Worm (Caenorhabditis elegans) whole organism, L1 larva: ENCODE measurements around the gene Y43F8B.29.

Experiments used
- C16A3.4 ChIP-seq: fragments of 150-350 bp; optimal IDR thresholded peaks from 2 replicates; lab custom pipeline; 2014; ENCODE audit warnings: missing biosample characterization, missing genetic modification characterization
- F16B12.6 ChIP-seq: fragments of 150-350 bp; optimal IDR thresholded peaks from 2 replicates; lab custom pipeline; 2014; ENCODE audit warnings: missing biosample characterization, missing genetic modification characterization
- Y116A8C.19 ChIP-seq: sonication (generic microtip); optimal IDR thresholded peaks from 2 replicates; lab custom pipeline; 2016; ENCODE audit warnings: missing compliant biosample characterization, missing genetic modification characterization, borderline replicate concordance
- aha-1 ChIP-seq: fragments of 150-350 bp; optimal IDR thresholded peaks from 2 replicates; lab custom pipeline; 2014; ENCODE audit warnings: missing biosample characterization, missing genetic modification characterization
- aly-2 ChIP-seq: fragments of 150-350 bp; optimal IDR thresholded peaks from 2 replicates; lab custom pipeline; 2014; ENCODE audit warnings: missing biosample characterization, missing genetic modification characterization
- ama-1 ChIP-seq: fragments of 150-350 bp; optimal IDR thresholded peaks from 2 replicates; lab custom pipeline; 2014
- ceh-63 ChIP-seq: fragments of 200-800 bp; sonication (Bioruptor generic); optimal IDR thresholded peaks from 2 replicates; lab custom pipeline; 2018; ENCODE audit warnings: mild to moderate bottlenecking, missing genetic modification characterization, missing compliant biosample characterization
- ceh-8 ChIP-seq: fragments of 200-800 bp; sonication (Bioruptor generic); optimal IDR thresholded peaks from 2 replicates; lab custom pipeline; 2018; ENCODE audit warnings: mild to moderate bottlenecking, missing genetic modification characterization, moderate library complexity, missing compliant biosample characterization
- ceh-88 ChIP-seq: fragments of 200-800 bp; sonication (Bioruptor generic); IDR thresholded peaks from 2 replicates; pipeline ENCODE4 v1.3.6; 2022; ENCODE audit warnings: missing genetic modification characterization, missing compliant biosample characterization
- ces-1 ChIP-seq: fragments of 150-350 bp; optimal IDR thresholded peaks from 2 replicates; lab custom pipeline; 2014; ENCODE audit warnings: missing biosample characterization, missing genetic modification reagents, missing genetic modification characterization
- dsc-1 ChIP-seq: sonication (generic microtip); optimal IDR thresholded peaks from 2 replicates; lab custom pipeline; 2016; ENCODE audit warnings: mild to moderate bottlenecking, missing genetic modification characterization, missing compliant biosample characterization
- egl-13 ChIP-seq: sonication (generic microtip); optimal IDR thresholded peaks from 2 replicates; lab custom pipeline; 2016; ENCODE audit warnings: missing genotype, missing genetic modification reagents, missing genetic modification characterization, missing compliant biosample characterization
- elt-3 ChIP-seq, 6 experiments: fragments of 150-350 bp in 1 of 6; sonication (generic microtip); optimal IDR thresholded peaks; 2 replicates each; lab custom pipeline; 2017 to 2018; ENCODE audit warnings: missing biosample characterization in 6 of 6, missing genetic modification characterization in 6 of 6, inconsistent platforms in 1 of 6
- ets-5 ChIP-seq: fragments of 200-800 bp; sonication (Bioruptor generic); IDR thresholded peaks from 2 replicates; pipeline ENCODE4 v1.3.6; 2022; ENCODE audit warnings: missing genetic modification characterization, missing compliant biosample characterization
- fkh-8 ChIP-seq: sonication (generic microtip); optimal IDR thresholded peaks from 2 replicates; lab custom pipeline; 2016; ENCODE audit warnings: mild to moderate bottlenecking, missing genetic modification characterization, missing compliant biosample characterization
- fos-1 ChIP-seq: fragments of 150-350 bp; optimal IDR thresholded peaks from 2 replicates; lab custom pipeline; 2014; ENCODE audit warnings: missing biosample characterization, missing genetic modification characterization
- hlh-17 ChIP-seq: fragments of 200-800 bp; sonication (Bioruptor generic); optimal IDR thresholded peaks from 2 replicates; lab custom pipeline; 2018; ENCODE audit warnings: missing genetic modification characterization, mild to moderate bottlenecking, missing compliant biosample characterization, moderate library complexity, borderline replicate concordance
- hlh-4 ChIP-seq: sonication (generic microtip); optimal IDR thresholded peaks from 2 replicates; lab custom pipeline; 2016; ENCODE audit warnings: mild to moderate bottlenecking, missing genetic modification characterization, missing compliant biosample characterization
- isw-1 ChIP-seq: fragments of 200-800 bp; sonication (Bioruptor generic); IDR thresholded peaks from 2 replicates; pipeline ENCODE4 v1.3.6; 2022; ENCODE audit warnings: missing genetic modification characterization, missing compliant biosample characterization
- jun-1 ChIP-seq: fragments of 150-350 bp; optimal IDR thresholded peaks from 2 replicates; lab custom pipeline; 2014; ENCODE audit warnings: missing biosample characterization, missing genetic modification reagents, missing genetic modification characterization
- lin-13 ChIP-seq: fragments of 150-350 bp; optimal IDR thresholded peaks from 2 replicates; lab custom pipeline; 2014; ENCODE audit warnings: missing biosample characterization, missing genetic modification reagents, missing genetic modification characterization
- lin-14 ChIP-seq: fragments of 200-800 bp; sonication (Bioruptor generic); optimal IDR thresholded peaks from 2 replicates; lab custom pipeline; 2018; ENCODE audit warnings: mild to moderate bottlenecking, missing genetic modification characterization, moderate library complexity, missing compliant biosample characterization
- lin-39 ChIP-seq: fragments of 150-350 bp; optimal IDR thresholded peaks from 2 replicates; lab custom pipeline; 2014; ENCODE audit warnings: missing biosample characterization, missing genetic modification reagents, missing genetic modification characterization
- mab-9 ChIP-seq: fragments of 200-800 bp; sonication (Bioruptor generic); IDR thresholded peaks from 2 replicates; pipeline ENCODE4 v1.3.6; 2022; ENCODE audit warnings: missing genetic modification reagents, missing genetic modification characterization, missing compliant biosample characterization
- mdl-1 ChIP-seq, 2 experiments: fragments of 150-350 bp; optimal IDR thresholded peaks; 2 replicates each; lab custom pipeline; 2014 to 2017; ENCODE audit warnings: missing biosample characterization in 2 of 2, missing genetic modification characterization in 2 of 2, inconsistent platforms in 1 of 2
- mef-2 ChIP-seq: fragments of 150-350 bp; optimal IDR thresholded peaks from 2 replicates; lab custom pipeline; 2014; ENCODE audit warnings: missing biosample characterization, missing genetic modification characterization
- mep-1 ChIP-seq: fragments of 150-350 bp; optimal IDR thresholded peaks from 2 replicates; lab custom pipeline; 2014; ENCODE audit warnings: missing biosample characterization, missing genetic modification characterization
- nhr-12 ChIP-seq: sonication (generic microtip); optimal IDR thresholded peaks from 2 replicates; lab custom pipeline; 2017; ENCODE audit warnings: missing biosample characterization, missing genetic modification characterization
- nhr-20 ChIP-seq: sonication (generic microtip); optimal IDR thresholded peaks from 2 replicates; lab custom pipeline; 2016; ENCODE audit warnings: mild to moderate bottlenecking, missing genetic modification characterization, missing compliant biosample characterization
- nhr-237 ChIP-seq: fragments of 150-350 bp; optimal IDR thresholded peaks from 2 replicates; lab custom pipeline; 2014; ENCODE audit warnings: missing biosample characterization, missing genetic modification characterization
- nhr-28 ChIP-seq: fragments of 150-350 bp; optimal IDR thresholded peaks from 2 replicates; lab custom pipeline; 2014; ENCODE audit warnings: missing biosample characterization, missing genetic modification characterization
- nhr-47 ChIP-seq: sonication (generic microtip); optimal IDR thresholded peaks from 2 replicates; lab custom pipeline; 2016; ENCODE audit warnings: mild to moderate bottlenecking, missing genetic modification characterization, moderate library complexity, missing compliant biosample characterization
- nhr-76 ChIP-seq: sonication (generic microtip); optimal IDR thresholded peaks from 2 replicates; lab custom pipeline; 2017; ENCODE audit warnings: missing biosample characterization, missing genetic modification characterization
- nhr-85 ChIP-seq: sonication (generic microtip); peaks from one replicate; lab custom pipeline; 2016; ENCODE audit warnings: missing genetic modification characterization, inconsistent platforms, missing compliant biosample characterization
- nhr-90 ChIP-seq: sonication (generic microtip); optimal IDR thresholded peaks from 2 replicates; lab custom pipeline; 2016; ENCODE audit warnings: mild to moderate bottlenecking, missing genetic modification characterization, missing compliant biosample characterization; ENCODE audit not compliant: poor library complexity
- pag-3 ChIP-seq: sonication (generic microtip); optimal IDR thresholded peaks from 2 replicates; lab custom pipeline; 2017; ENCODE audit warnings: missing genetic modification characterization, mild to moderate bottlenecking, missing compliant biosample characterization, antibody characterized with exemption, borderline replicate concordance; ENCODE audit not compliant: insufficient read depth
- pax-3 ChIP-seq: fragments of 200-800 bp; sonication (Bioruptor generic); optimal IDR thresholded peaks from 2 replicates; lab custom pipeline; 2018; ENCODE audit warnings: mild to moderate bottlenecking, missing genetic modification characterization, moderate library complexity, missing compliant biosample characterization
- pqm-1 ChIP-seq: sonication (generic microtip); optimal IDR thresholded peaks from 3 replicates; lab custom pipeline; 2017; ENCODE audit warnings: missing biosample characterization, missing genetic modification characterization
- sox-4 ChIP-seq: sonication (generic microtip); optimal IDR thresholded peaks from 2 replicates; lab custom pipeline; 2016; ENCODE audit warnings: missing genetic modification characterization, missing compliant biosample characterization
- sup-37 ChIP-seq: fragments of 200-800 bp; sonication (Bioruptor generic); optimal IDR thresholded peaks from 2 replicates; lab custom pipeline; 2018; ENCODE audit warnings: mild to moderate bottlenecking, missing genetic modification characterization, missing compliant biosample characterization
- tbx-2 ChIP-seq: sonication (generic microtip); optimal IDR thresholded peaks from 2 replicates; lab custom pipeline; 2016; ENCODE audit warnings: missing genetic modification characterization, missing compliant biosample characterization
- tlp-1 ChIP-seq: fragments of 150-350 bp; optimal IDR thresholded peaks from 2 replicates; lab custom pipeline; 2014; ENCODE audit warnings: missing biosample characterization, missing genetic modification characterization
- unc-130 ChIP-seq: fragments of 150-350 bp; optimal IDR thresholded peaks from 2 replicates; lab custom pipeline; 2017; ENCODE audit warnings: missing biosample characterization, missing genetic modification characterization, inconsistent platforms
- unc-62 ChIP-seq: fragments of 150-350 bp; optimal IDR thresholded peaks from 2 replicates; lab custom pipeline; 2014; ENCODE audit warnings: missing biosample characterization, missing genetic modification reagents, missing genetic modification characterization
- unc-86 ChIP-seq: sonication (generic microtip); optimal IDR thresholded peaks from 2 replicates; lab custom pipeline; 2016; ENCODE audit warnings: missing genetic modification characterization, missing compliant biosample characterization
- vab-15 ChIP-seq: sonication (generic microtip); optimal IDR thresholded peaks from 2 replicates; lab custom pipeline; 2017; ENCODE audit warnings: missing genotype, mild to moderate bottlenecking, missing genetic modification characterization, missing compliant biosample characterization
- xbp-1 ChIP-seq: sonication (generic microtip); optimal IDR thresholded peaks from 2 replicates; lab custom pipeline; 2016; ENCODE audit warnings: missing genetic modification characterization, missing compliant biosample characterization
- zip-4 ChIP-seq: fragments of 200-800 bp; sonication (Bioruptor generic); optimal IDR thresholded peaks from 2 replicates; lab custom pipeline; 2018; ENCODE audit warnings: mild to moderate bottlenecking, missing genetic modification characterization, moderate library complexity, missing compliant biosample characterization
- ztf-11 ChIP-seq, 2 experiments: sonication (generic microtip); optimal IDR thresholded peaks; 2 replicates each; lab custom pipeline; 2016 to 2017; ENCODE audit warnings: missing genetic modification characterization in 2 of 2, missing biosample characterization in 1 of 2, missing compliant biosample characterization in 1 of 2

Y43F8B.29 gene

DNA sequence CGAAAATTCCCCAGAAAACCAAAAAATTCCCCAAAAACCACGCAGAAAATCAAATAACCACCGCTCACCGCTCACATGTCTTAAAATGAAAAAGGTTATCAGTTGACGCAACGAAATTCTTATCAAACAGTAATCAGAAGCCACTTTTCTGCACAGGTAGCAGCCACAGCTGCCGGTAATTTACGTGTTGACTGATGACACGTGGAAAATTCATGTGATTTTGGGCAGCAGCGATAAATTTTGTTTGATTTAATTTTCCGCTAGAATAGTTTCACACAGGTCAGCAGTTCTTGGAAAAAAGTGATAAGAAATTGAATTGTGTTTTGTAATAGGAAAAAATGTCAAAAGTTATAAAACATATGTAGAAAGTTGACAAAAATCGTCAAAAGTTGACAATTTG, 36.2 kb downstream of the Y43F8B.29 start (continued):
- TF ChIP-seq nhr-47 (tag; lab: Kevin White, UChicago), result peak; percentile 41
- no peak for TF ChIP-seq ceh-8
- no peak for TF ChIP-seq xbp-1 (tag; lab: Kevin White, UChicago)
- TF ChIP-seq pqm-1 (tag; lab: Kevin White, UChicago), result peak; percentile 70
- peak in 2 of 6 experiments; percentile 75 to 96 for TF ChIP-seq elt-3 (tag; optimal IDR thresholded peaks at IDR 0.05; lab: Kevin White, UChicago)
- TF ChIP-seq vab-15 (tag; lab: Kevin White, UChicago), result no peak
- no peak for TF ChIP-seq mab-9 (GFP tag; lab: Robert Waterston, UW)
- no peak for TF ChIP-seq Y116A8C.19 (tag; lab: Kevin White, UChicago)
- TF ChIP-seq pag-3 (tag; lab: Kevin White, UChicago), result no peak
- TF ChIP-seq fos-1 (tag; lab: Kevin White, UChicago), result no peak
- no peak for TF ChIP-seq lin-13 (GFP tag; lab: Kevin White, UChicago)
- peak; percentile 32 for TF ChIP-seq jun-1
- peak; percentile 71 for TF ChIP-seq unc-130 (tag; lab: Kevin White, UChicago)
- peak; percentile 90 for TF ChIP-seq nhr-85 (tag; lab: Kevin White, UChicago)
- TF ChIP-seq nhr-20 (tag; lab: Kevin White, UChicago), result peak; percentile 82
- peak; percentile 73 for TF ChIP-seq lin-14 (GFP tag; lab: Kevin White, UChicago)
- TF ChIP-seq ets-5 (GFP tag; lab: Robert Waterston, UW), result no peak
- TF ChIP-seq dsc-1 (tag; lab: Kevin White, UChicago), result no peak
- no peak for TF ChIP-seq nhr-237 (tag; lab: Kevin White, UChicago)
- no peak for TF ChIP-seq hlh-4 (tag; lab: Kevin White, UChicago)
- TF ChIP-seq ces-1, result no peak
- no peak for TF ChIP-seq lin-39 (tag; lab: Kevin White, UChicago)
- TF ChIP-seq sox-4 (tag; lab: Kevin White, UChicago), result no peak
- TF ChIP-seq nhr-12 (tag; lab: Kevin White, UChicago), result no peak
- TF ChIP-seq mef-2 (tag; lab: Kevin White, UChicago), result no peak
- TF ChIP-seq egl-13, result no peak
- no peak for TF ChIP-seq ceh-63 (GFP tag; lab: Kevin White, UChicago)
- TF ChIP-seq ceh-88 (GFP tag; lab: Robert Waterston, UW), result no peak
- TF ChIP-seq fkh-8 (tag; lab: Kevin White, UChicago), result no peak
- TF ChIP-seq isw-1 (GFP tag; lab: Robert Waterston, UW), result no peak
- TF ChIP-seq aha-1 (tag; lab: Kevin White, UChicago), result no peak
- TF ChIP-seq F16B12.6 (tag; lab: Kevin White, UChicago), result no peak

DNA sequence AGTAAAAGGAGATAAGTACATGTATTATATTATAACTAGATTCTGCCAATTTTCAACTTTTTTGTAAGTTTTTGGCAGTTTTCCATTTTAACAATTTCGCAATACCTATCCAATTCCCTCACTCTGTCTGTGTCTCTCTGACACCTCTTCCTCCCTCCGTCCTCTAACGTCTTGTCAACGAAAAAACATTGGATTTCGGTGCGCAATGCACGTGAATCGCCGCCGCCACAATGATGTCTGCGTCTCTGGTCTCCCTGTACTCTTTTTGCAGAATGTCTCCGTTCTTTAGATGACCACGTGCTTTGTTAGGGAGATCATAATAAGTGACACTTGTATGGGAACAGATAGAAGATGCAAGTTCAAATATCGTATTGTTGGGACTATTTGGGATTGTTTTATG, 37.8 kb downstream of the Y43F8B.29 start:
- no peak for TF ChIP-seq ets-5 (GFP tag; lab: Robert Waterston, UW)
- no peak for TF ChIP-seq Y116A8C.19 (tag; lab: Kevin White, UChicago)
- TF ChIP-seq nhr-28 (tag; lab: Kevin White, UChicago), result no peak
- peak; percentile 99 for TF ChIP-seq zip-4 (GFP tag; lab: Kevin White, UChicago)
- TF ChIP-seq sox-4 (tag; lab: Kevin White, UChicago), result peak; percentile 73
- no peak for TF ChIP-seq unc-62 (GFP tag; lab: Kevin White, UChicago)
- peak; percentile 65 for TF ChIP-seq egl-13
- TF ChIP-seq elt-3 (tag; optimal IDR thresholded peaks at IDR 0.05; lab: Kevin White, UChicago), result peak in 5 of 6 experiments; percentile 62 to 97 (median 90)
- TF ChIP-seq fkh-8 (tag; lab: Kevin White, UChicago), result peak; percentile 94
- TF ChIP-seq lin-39 (tag; lab: Kevin White, UChicago), result peak; percentile 43
- peak; percentile 48 for TF ChIP-seq ceh-8
- peak; percentile 87 for TF ChIP-seq unc-86 (tag; lab: Kevin White, UChicago)
- no peak for TF ChIP-seq ces-1
- no peak for TF ChIP-seq F16B12.6 (tag; lab: Kevin White, UChicago)
- peak; percentile 55 for TF ChIP-seq mef-2 (tag; lab: Kevin White, UChicago)
- TF ChIP-seq ztf-11 (tag; optimal IDR thresholded peaks at IDR 0.05; lab: Kevin White, UChicago), result peak in 1 of 2 experiments; percentile 62
- TF ChIP-seq aly-2, result no peak
- peak; percentile 86 for TF ChIP-seq nhr-237 (tag; lab: Kevin White, UChicago)
- peak; percentile 87 for TF ChIP-seq lin-13 (GFP tag; lab: Kevin White, UChicago)
- TF ChIP-seq nhr-90 (tag; lab: Kevin White, UChicago), result peak; percentile 98
- peak; percentile 35 for TF ChIP-seq ama-1
- TF ChIP-seq nhr-12 (tag; lab: Kevin White, UChicago), result no peak
- TF ChIP-seq mep-1 (tag; lab: Kevin White, UChicago), result peak; percentile 97
- TF ChIP-seq pax-3, result peak; percentile 89
- peak; percentile 7 for TF ChIP-seq vab-15 (tag; lab: Kevin White, UChicago)
- TF ChIP-seq sup-37 (GFP tag; lab: Kevin White, UChicago), result peak; percentile 75
- TF ChIP-seq C16A3.4 (tag; lab: Kevin White, UChicago), result peak; percentile 93
- TF ChIP-seq mdl-1 (tag; optimal IDR thresholded peaks at IDR 0.05; lab: Kevin White, UChicago), result peak; percentile 95 to 100
- no peak for TF ChIP-seq hlh-17
- peak; percentile 76 for TF ChIP-seq nhr-76 (tag; lab: Kevin White, UChicago)
- TF ChIP-seq tbx-2, result peak; percentile 98
- no peak for TF ChIP-seq tlp-1 (tag; lab: Kevin White, UChicago)
